Worm (Caenorhabditis elegans): ENCODE results near the gene clec-230.

The clec-230 gene

DNA sequence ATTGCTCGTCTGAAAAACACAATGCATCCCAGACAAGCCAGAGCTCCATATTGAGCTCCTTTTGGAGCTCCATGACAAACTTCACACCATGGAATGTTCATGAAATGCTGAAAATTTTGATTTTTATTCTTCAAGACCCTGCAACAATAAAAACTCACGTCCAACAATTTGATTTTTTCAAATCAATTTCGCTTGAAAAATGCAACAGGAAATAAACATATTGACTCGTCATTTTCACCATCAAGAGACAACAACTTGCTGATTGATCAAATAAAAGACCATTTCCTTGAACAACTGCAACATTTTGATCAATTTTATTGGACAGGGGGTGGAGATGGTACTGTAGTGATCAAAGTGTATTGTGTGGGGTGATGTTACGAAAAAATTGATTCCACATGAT lies 20.8 kb upstream of the clec-230 start, which contains the start of gene nhr-269:
TSS of gene nhr-269 (minus strand) at position 101 of the 400 bp plus-strand sequence.
- TF ChIP-seq T26A5.8 (tag; optimal IDR thresholded peaks at IDR 0.05) (no peak), madf-3 (GFP tag; IDR thresholded peaks at IDR 0.05) (no peak), K11D2.4 (GFP tag; IDR thresholded peaks at IDR 0.05) (no peak), B0261.1 (tag; optimal IDR thresholded peaks at IDR 0.05) (no peak), D2030.7 (GFP tag; IDR thresholded peaks at IDR 0.05) (no peak), T07F8.4 (tag; optimal IDR thresholded peaks at IDR 0.05) (no peak), F22D6.2 (tag; optimal IDR thresholded peaks at IDR 0.05) (no peak), ztf-28 (GFP tag; IDR thresholded peaks at IDR 0.05) (no peak), nhr-120 (GFP tag; IDR thresholded peaks at IDR 0.05) (no peak), nhr-80 (tag; optimal IDR thresholded peaks at IDR 0.05) (no peak)

DNA sequence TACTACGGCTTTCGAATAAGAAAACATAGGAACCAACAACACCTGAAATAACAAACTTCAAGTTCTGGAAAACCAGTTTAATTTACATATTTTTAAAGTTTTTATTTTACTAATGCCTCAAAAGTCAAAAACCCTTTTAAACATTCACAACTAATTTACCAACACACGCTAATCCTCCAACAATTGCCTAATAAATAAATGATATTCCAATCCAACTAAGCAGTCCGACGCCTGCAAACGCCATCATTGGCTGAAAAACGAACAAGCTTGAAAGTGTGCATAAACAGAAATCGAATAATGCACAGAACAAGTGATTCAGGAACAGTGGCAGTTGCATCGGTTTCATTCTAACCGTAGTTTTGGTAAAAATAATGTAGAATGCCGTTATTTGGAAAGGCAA lies 18.8 kb upstream of the clec-230 start:
- TF ChIP-seq C06A6.2 (GFP tag; conservative IDR thresholded peaks at IDR 0.05) (no peak), efl-1 (GFP tag; optimal IDR thresholded peaks at IDR 0.05) (no peak), Y79H2A.3 (GFP tag; conservative IDR thresholded peaks at IDR 0.05) (no peak), madf-10 (tag; optimal IDR thresholded peaks at IDR 0.05) (no peak), ceh-100 (GFP tag; IDR thresholded peaks at IDR 0.05) (no peak), nfya-1 (tag; optimal IDR thresholded peaks at IDR 0.05; ENCODE audit: borderline replicate concordance, insufficient read depth) (no peak), ceh-91 (GFP tag; IDR thresholded peaks at IDR 0.05) (no peak), ztf-26 (tag; optimal IDR thresholded peaks at IDR 0.05) (no peak), rpc-1 (optimal IDR thresholded peaks at IDR 0.05) (no peak), rpc-1 (tag; optimal IDR thresholded peaks at IDR 0.05) (no peak), nfyb-1 (GFP tag; IDR thresholded peaks at IDR 0.05) (no peak), ceh-79 (tag; optimal IDR thresholded peaks at IDR 0.05) (no peak), snpc-1.1 (tag; optimal IDR thresholded peaks at IDR 0.05; ENCODE audit: insufficient read depth) (no peak), F39B2.1 (GFP tag; IDR thresholded peaks at IDR 0.05) (no peak), hsf-1 (GFP tag; IDR thresholded peaks at IDR 0.05) (no peak), snpc-1.3 (tag; optimal IDR thresholded peaks at IDR 0.05; ENCODE audit: insufficient read depth) (no peak), ztf-3 (GFP tag; optimal IDR thresholded peaks at IDR 0.05) (no peak), nfya-2 (GFP tag; IDR thresholded peaks at IDR 0.05) (no peak)

DNA sequence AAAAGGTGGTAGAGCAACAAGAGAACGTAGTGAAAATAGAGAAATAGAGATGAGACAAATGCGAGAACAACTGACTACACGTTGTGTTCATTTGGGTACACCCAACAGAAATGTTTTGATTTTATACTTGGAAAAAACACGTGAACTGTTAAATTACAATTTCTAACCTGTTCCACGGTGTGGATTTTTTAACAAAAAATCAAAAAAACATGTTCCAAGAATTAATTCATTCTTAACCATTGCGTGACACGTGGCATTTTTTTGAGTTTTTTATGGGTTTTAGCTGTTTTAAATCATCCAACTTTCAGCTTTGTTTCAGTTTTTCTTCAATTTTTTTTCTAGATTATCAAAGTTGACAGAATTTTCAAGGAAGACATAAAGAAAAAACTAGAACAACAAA lies 12.5 kb upstream of the clec-230 start, which contains the start of gene ech-1.1:
TSS of gene ech-1.1 (minus strand) at position 101 of the 400 bp plus-strand sequence.
- TF ChIP-seq hmg-1.2 (GFP tag; IDR thresholded peaks at IDR 0.05), result 0 out of 2 replicates have a peak, but pooled peaks have one; percentile 45

DNA sequence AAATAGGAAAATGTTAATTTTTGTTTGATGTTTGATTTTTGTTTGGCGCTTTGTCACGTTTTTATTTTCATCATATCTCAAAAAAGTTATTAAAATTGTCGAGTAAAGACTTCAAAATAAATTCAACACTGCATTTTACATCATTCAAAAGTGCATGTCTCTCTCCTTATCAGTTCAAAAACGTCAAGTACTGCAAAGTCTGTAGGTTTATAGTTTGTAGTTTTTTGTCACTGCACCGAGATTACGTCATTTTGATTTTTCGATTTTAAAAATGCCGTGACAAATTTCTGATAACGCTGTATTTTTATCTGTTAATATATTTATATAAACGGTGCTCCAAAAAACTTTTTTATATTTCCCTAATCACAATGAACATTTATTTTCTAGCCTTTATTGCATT lies 5.7 kb upstream of the clec-230 start, which contains the start of gene C29F3.7:
TSS of gene C29F3.7 (plus strand) at position 254 of the 400 bp plus-strand sequence.
- TF ChIP-seq ztf-22 (GFP tag; optimal IDR thresholded peaks at IDR 0.05) (peak; percentile 78), nhr-80 (tag; optimal IDR thresholded peaks at IDR 0.05) (peak; percentile 92), B0336.3 (GFP tag; IDR thresholded peaks at IDR 0.05) (no peak), dox-1 (GFP tag; IDR thresholded peaks at IDR 0.05) (no peak), atf-7 (tag; optimal IDR thresholded peaks at IDR 0.05) (peak; percentile 85), unc-62 (GFP tag; optimal IDR thresholded peaks at IDR 0.05) (peak; percentile 49), cebp-1 (GFP tag; IDR thresholded peaks at IDR 0.05) (peak; percentile 16; the same call in 1 of the 2 replicates), cebp-1 (tag; optimal IDR thresholded peaks at IDR 0.05) (no peak)

Measured in whole organism, young adult.